Fruit fly (Drosophila melanogaster): Measurements from ENCODE around the gene CG1090.

CG1090 gene

DNA sequence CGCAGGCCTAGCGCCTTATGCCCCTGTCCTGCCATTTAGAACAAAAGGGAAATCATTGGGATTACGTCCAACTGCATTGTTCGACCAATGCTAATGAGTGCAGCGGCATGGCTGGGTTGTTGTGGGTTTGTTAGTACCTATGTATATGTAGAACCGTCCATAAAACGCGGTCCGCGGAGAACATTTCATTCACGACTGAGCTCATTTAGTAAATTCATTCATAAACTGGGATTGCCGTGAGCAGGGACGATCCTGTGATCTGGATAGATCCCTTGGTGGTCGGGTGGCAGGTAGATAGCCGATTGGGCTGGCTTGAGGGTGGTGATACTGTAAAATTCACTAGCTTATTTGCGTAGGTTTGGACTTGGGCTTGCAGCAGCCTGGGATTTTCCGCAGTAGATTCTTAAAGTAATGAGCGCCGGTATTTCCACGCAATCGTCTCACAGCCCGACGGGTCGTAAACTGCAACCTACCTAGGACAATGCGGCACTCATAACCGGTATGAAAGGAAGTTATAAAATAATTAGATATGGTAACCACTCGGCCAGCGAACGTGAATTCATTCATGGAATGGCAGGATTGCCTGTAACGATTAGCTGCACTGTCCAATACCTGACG lies 11.4 kb upstream of the CG1090 start:
- no peak for TF ChIP-seq ac (GFP tag; optimal IDR thresholded peaks at IDR 0.05)
- TF ChIP-seq dan (GFP tag; IDR thresholded peaks at IDR 0.05), result no peak
- no peak for TF ChIP-seq dysf (GFP tag; IDR thresholded peaks at IDR 0.05)
- no peak for TF ChIP-seq CG11504 (tag; optimal IDR thresholded peaks at IDR 0.05)
- TF ChIP-seq CG7963 (GFP tag; IDR thresholded peaks at IDR 0.05; ENCODE audit: partially characterized antibody), result no peak
- TF ChIP-seq Vsx1 (GFP tag; optimal IDR thresholded peaks at IDR 0.05), result no peak
- no peak for TF ChIP-seq dmrt99B (tag; optimal IDR thresholded peaks at IDR 0.05)
- no peak for TF ChIP-seq phol (tag; optimal IDR thresholded peaks at IDR 0.05)
- peak; percentile 83 for TF ChIP-seq zen (tag; optimal IDR thresholded peaks at IDR 0.05)
- TF ChIP-seq sisA (GFP tag; IDR thresholded peaks at IDR 0.05), result no peak
- no peak for TF ChIP-seq Hsf (GFP tag; optimal IDR thresholded peaks at IDR 0.05)
- no peak for TF ChIP-seq vvl (GFP tag; IDR thresholded peaks at IDR 0.05)
- no peak for TF ChIP-seq Max (GFP tag; optimal IDR thresholded peaks at IDR 0.05)
- no peak for TF ChIP-seq CG32767 (GFP tag; IDR thresholded peaks at IDR 0.05)
- no peak for TF ChIP-seq CG11093 (GFP tag; IDR thresholded peaks at IDR 0.05)
- no peak for TF ChIP-seq pzg (GFP tag; optimal IDR thresholded peaks at IDR 0.05)
- no peak for TF ChIP-seq Stat92E (GFP tag; optimal IDR thresholded peaks at IDR 0.05)
- no peak for TF ChIP-seq Opbp (GFP tag; IDR thresholded peaks at IDR 0.05; ENCODE audit: partially characterized antibody)
- no peak for TF ChIP-seq lbe (GFP tag; optimal IDR thresholded peaks at IDR 0.05)
- no peak for TF ChIP-seq bowl (GFP tag; IDR thresholded peaks at IDR 0.05)
- TF ChIP-seq cad (GFP tag; optimal IDR thresholded peaks at IDR 0.05), result peak; percentile 97
- TF ChIP-seq CG14441 (GFP tag; IDR thresholded peaks at IDR 0.05), result no peak
- no peak for TF ChIP-seq Gsc (GFP tag; IDR thresholded peaks at IDR 0.05)
- TF ChIP-seq CG13624 (GFP tag; optimal IDR thresholded peaks at IDR 0.05), result no peak
- TF ChIP-seq Hey (tag; optimal IDR thresholded peaks at IDR 0.05), result no peak
- TF ChIP-seq CG17568 (GFP tag; optimal IDR thresholded peaks at IDR 0.05), result no peak
- TF ChIP-seq HHEX (GFP tag; optimal IDR thresholded peaks at IDR 0.05), result no peak
- no peak for TF ChIP-seq CG17359 (tag; optimal IDR thresholded peaks at IDR 0.05)
- TF ChIP-seq emc (GFP tag; optimal IDR thresholded peaks at IDR 0.05), result no peak
- TF ChIP-seq D (optimal IDR thresholded peaks at IDR 0.05), result peak; percentile 91
- TF ChIP-seq D (GFP tag; optimal IDR thresholded peaks at IDR 0.05), result no peak
- TF ChIP-seq CG14050 (GFP tag; IDR thresholded peaks at IDR 0.05), result no peak
- TF ChIP-seq Ets65A (GFP tag), result peak; percentile 65
- no peak for TF ChIP-seq D19A (tag; optimal IDR thresholded peaks at IDR 0.05)
- no peak for TF ChIP-seq seq (GFP tag; IDR thresholded peaks at IDR 0.05)
- no peak for TF ChIP-seq jing (GFP tag; optimal IDR thresholded peaks at IDR 0.05)
- peak; percentile 18 for TF ChIP-seq twi (tag; optimal IDR thresholded peaks at IDR 0.05)
- no peak for TF ChIP-seq toy (GFP tag; IDR thresholded peaks at IDR 0.05)
- no peak for TF ChIP-seq dmrt11E (tag; optimal IDR thresholded peaks at IDR 0.05)
- TF ChIP-seq usp (GFP tag; optimal IDR thresholded peaks at IDR 0.05), result no peak
- TF ChIP-seq Aef1 (GFP tag; IDR thresholded peaks at IDR 0.05), result no peak
- TF ChIP-seq tll (GFP tag; optimal IDR thresholded peaks at IDR 0.05), result peak in 1 of 2 experiments; percentile 92
- no peak for TF ChIP-seq nom (GFP tag; optimal IDR thresholded peaks at IDR 0.05)
- TF ChIP-seq CG15479 (GFP tag; optimal IDR thresholded peaks at IDR 0.05), result peak; percentile 98
- TF ChIP-seq CG7839 (tag; optimal IDR thresholded peaks at IDR 0.05), result no peak
- TF ChIP-seq kay (GFP tag; optimal IDR thresholded peaks at IDR 0.05), result no peak
- no peak for TF ChIP-seq tap (tag; optimal IDR thresholded peaks at IDR 0.05)
- peak; percentile 63 for TF ChIP-seq CG7271 (tag; optimal IDR thresholded peaks at IDR 0.05)
- no peak for TF ChIP-seq sug (tag; optimal IDR thresholded peaks at IDR 0.05)
- TF ChIP-seq dm (GFP tag; optimal IDR thresholded peaks at IDR 0.05), result no peak
- no peak for TF ChIP-seq CG10979 (tag; optimal IDR thresholded peaks at IDR 0.05)

Data from whole organism, embryonic.